Worm (Caenorhabditis elegans) whole organism, L4 larva: ENCODE data around the gene drr-1.

ENCODE experiments used
- D1046.2 ChIP-seq: fragments of 200-800 bp; sonication (Bioruptor generic); IDR thresholded peaks from 2 replicates; pipeline ENCODE4 v1.3.6; 2022; ENCODE audit warnings: missing genetic modification characterization, missing compliant biosample characterization
- F10B5.3 ChIP-seq: sonication (generic microtip); optimal IDR thresholded peaks from 2 replicates; lab custom pipeline; 2016; ENCODE audit warnings: mild to moderate bottlenecking, missing genetic modification characterization, missing compliant biosample characterization
- F37D6.2 ChIP-seq: sonication (generic microtip); optimal IDR thresholded peaks from 2 replicates; lab custom pipeline; 2016; ENCODE audit warnings: mild to moderate bottlenecking, missing genetic modification characterization, missing compliant biosample characterization
- F44E2.7 ChIP-seq: fragments of 200-800 bp; sonication (Bioruptor generic); IDR thresholded peaks from 2 replicates; pipeline ENCODE4 v2.1.2; 2022; ENCODE audit warnings: missing genetic modification characterization, missing compliant biosample characterization
- T20F7.1 ChIP-seq: fragments of 200-800 bp; sonication (Bioruptor generic); optimal IDR thresholded peaks from 2 replicates; lab custom pipeline; 2018; ENCODE audit warnings: mild to moderate bottlenecking, missing genetic modification characterization, missing compliant biosample characterization
- T26A8.4 ChIP-seq: fragments of 200-800 bp; sonication (Bioruptor generic); IDR thresholded peaks from 2 replicates; pipeline ENCODE4 v1.3.6; 2022; ENCODE audit warnings: missing genetic modification characterization, missing compliant biosample characterization
- Y75B8A.6 ChIP-seq: fragments of 200-800 bp; sonication (Bioruptor generic); IDR thresholded peaks from 2 replicates; pipeline ENCODE4 v1.3.6; 2022; ENCODE audit warnings: missing genetic modification reagents, missing genetic modification characterization, missing compliant biosample characterization
- ZK546.5 ChIP-seq, 2 experiments: sonication (generic microtip); optimal IDR thresholded peaks; 2 replicates each; lab custom pipeline; 2017; ENCODE audit warnings: missing biosample characterization in 2 of 2, missing genetic modification characterization in 2 of 2
- aha-1 ChIP-seq: fragments of 150-350 bp; peaks from one replicate; lab custom pipeline; 2014; ENCODE audit warnings: missing biosample characterization, missing genetic modification characterization
- aly-2 ChIP-seq: sonication (generic microtip); optimal IDR thresholded peaks from 2 replicates; lab custom pipeline; 2018; ENCODE audit warnings: missing biosample characterization, missing genetic modification characterization
- attf-4 ChIP-seq: sonication (generic microtip); optimal IDR thresholded peaks from 3 replicates; lab custom pipeline; 2017; ENCODE audit warnings: missing biosample characterization, missing genetic modification characterization
- ceh-20 ChIP-seq: fragments of 200-800 bp; sonication (Bioruptor generic); IDR thresholded peaks from 2 replicates; pipeline ENCODE4 v1.3.6; 2022; ENCODE audit warnings: missing genetic modification reagents, missing genetic modification characterization, missing compliant biosample characterization
- ceh-32 ChIP-seq: sonication (generic microtip); optimal IDR thresholded peaks from 2 replicates; lab custom pipeline; 2016; ENCODE audit warnings: mild to moderate bottlenecking, missing genetic modification characterization, missing compliant biosample characterization; ENCODE audit not compliant: poor library complexity
- ceh-44 ChIP-seq: fragments of 200-800 bp; sonication (Bioruptor generic); IDR thresholded peaks from 2 replicates; pipeline ENCODE4 v1.3.6; 2022; ENCODE audit warnings: missing genetic modification reagents, missing genetic modification characterization, missing compliant biosample characterization
- ctbp-1 ChIP-seq: fragments of 200-800 bp; sonication (Bioruptor generic); IDR thresholded peaks from 2 replicates; pipeline ENCODE4 v1.3.6; 2022; ENCODE audit warnings: missing genetic modification reagents, missing genetic modification characterization, missing compliant biosample characterization
- daf-12 ChIP-seq: fragments of 150-350 bp; optimal IDR thresholded peaks from 2 replicates; lab custom pipeline; 2014; ENCODE audit warnings: missing biosample characterization, missing genetic modification reagents, missing genetic modification characterization
- daf-16 ChIP-seq, 3 experiments: sonication (generic microtip); optimal IDR thresholded peaks; 2 replicates each; lab custom pipeline; 2016 to 2017; ENCODE audit warnings: missing genetic modification characterization in 3 of 3, missing genetic modification reagents in 3 of 3, mild to moderate bottlenecking in 2 of 3, missing compliant biosample characterization in 2 of 3, missing biosample characterization in 1 of 3, moderate library complexity in 1 of 3
- daf-8 ChIP-seq: fragments of 200-800 bp; sonication (Bioruptor generic); IDR thresholded peaks from 2 replicates; pipeline ENCODE4 v1.3.6; 2022; ENCODE audit warnings: missing genetic modification characterization, missing compliant biosample characterization
- dmd-8 ChIP-seq: fragments of 200-800 bp; sonication (Bioruptor generic); IDR thresholded peaks from 2 replicates; pipeline ENCODE4 v1.3.6; 2022; ENCODE audit warnings: missing genetic modification characterization, missing compliant biosample characterization
- dmd-9 ChIP-seq: fragments of 200-800 bp; sonication (Bioruptor generic); IDR thresholded peaks from 2 replicates; pipeline ENCODE4 v1.3.6; 2022; ENCODE audit warnings: missing genetic modification reagents, missing genetic modification characterization, missing compliant biosample characterization
- duxl-1 ChIP-seq: sonication (generic microtip); optimal IDR thresholded peaks from 2 replicates; lab custom pipeline; 2016; ENCODE audit warnings: mild to moderate bottlenecking, missing genetic modification characterization, moderate library complexity, missing compliant biosample characterization; ENCODE audit not compliant: poor library complexity
- dve-1 ChIP-seq: sonication (generic microtip); optimal IDR thresholded peaks from 2 replicates; lab custom pipeline; 2017; ENCODE audit warnings: antibody characterized with exemption, mild to moderate bottlenecking, missing genetic modification characterization, missing compliant biosample characterization; ENCODE audit not compliant: insufficient read depth
- egl-27 ChIP-seq: sonication (generic microtip); optimal IDR thresholded peaks from 3 replicates; lab custom pipeline; 2017; ENCODE audit warnings: missing biosample characterization, missing genetic modification reagents, missing genetic modification characterization
- fkh-10 ChIP-seq: fragments of 150-350 bp; optimal IDR thresholded peaks from 2 replicates; lab custom pipeline; 2014; ENCODE audit warnings: missing biosample characterization, missing genetic modification reagents, missing genetic modification characterization
- fos-1 ChIP-seq: fragments of 150-350 bp; optimal IDR thresholded peaks from 2 replicates; lab custom pipeline; 2014; ENCODE audit warnings: missing biosample characterization, missing genetic modification characterization
- gei-8 ChIP-seq: fragments of 200-800 bp; sonication (Bioruptor generic); optimal IDR thresholded peaks from 2 replicates; lab custom pipeline; 2018; ENCODE audit warnings: mild to moderate bottlenecking, missing genetic modification characterization, missing compliant biosample characterization
- hlh-11 ChIP-seq: fragments of 200-800 bp; sonication (Bioruptor generic); optimal IDR thresholded peaks from 2 replicates; lab custom pipeline; 2018; ENCODE audit warnings: mild to moderate bottlenecking, missing genetic modification characterization, missing compliant biosample characterization
- hlh-30 ChIP-seq: sonication (generic microtip); optimal IDR thresholded peaks from 2 replicates; lab custom pipeline; 2017; ENCODE audit warnings: antibody characterized with exemption, mild to moderate bottlenecking, missing genetic modification characterization, missing compliant biosample characterization; ENCODE audit not compliant: insufficient read depth
- hmg-1.1 ChIP-seq: fragments of 200-800 bp; sonication (Bioruptor generic); IDR thresholded peaks from 2 replicates; pipeline ENCODE4 v1.3.6; 2022; ENCODE audit warnings: missing genetic modification reagents, missing genetic modification characterization, missing compliant biosample characterization
- jun-1 ChIP-seq: fragments of 150-350 bp; optimal IDR thresholded peaks from 2 replicates; lab custom pipeline; 2014; ENCODE audit warnings: missing biosample characterization, missing genetic modification reagents, missing genetic modification characterization
- lim-7 ChIP-seq: fragments of 200-800 bp; sonication (Bioruptor generic); IDR thresholded peaks from 2 replicates; pipeline ENCODE4 v1.3.6; 2022; ENCODE audit warnings: missing genetic modification characterization, missing compliant biosample characterization
- lin-15B ChIP-seq: fragments of 150-350 bp; sonication (generic microtip); optimal IDR thresholded peaks from 3 replicates; lab custom pipeline; 2014; ENCODE audit warnings: missing biosample characterization, missing genetic modification characterization
- mep-1 ChIP-seq: fragments of 150-350 bp; sonication (generic microtip); optimal IDR thresholded peaks from 3 replicates; lab custom pipeline; 2014; ENCODE audit warnings: missing biosample characterization, missing genetic modification characterization
- mes-2 ChIP-seq: sonication (generic microtip); optimal IDR thresholded peaks from 2 replicates; lab custom pipeline; 2016; ENCODE audit warnings: missing genotype, mild to moderate bottlenecking, missing genetic modification characterization, missing compliant biosample characterization; ENCODE audit not compliant: poor library complexity, severe bottlenecking
- nhr-237 ChIP-seq: sonication (generic microtip); optimal IDR thresholded peaks from 2 replicates; lab custom pipeline; 2017; ENCODE audit warnings: missing biosample characterization, missing genetic modification characterization
- nhr-25 ChIP-seq: sonication (generic microtip); optimal IDR thresholded peaks from 2 replicates; lab custom pipeline; 2017; ENCODE audit warnings: missing genetic modification characterization, mild to moderate bottlenecking, missing compliant biosample characterization, antibody characterized with exemption, moderate library complexity, borderline replicate concordance; ENCODE audit not compliant: insufficient read depth
- nhr-48 ChIP-seq: sonication (generic microtip); optimal IDR thresholded peaks from 2 replicates; lab custom pipeline; 2016; ENCODE audit warnings: mild to moderate bottlenecking, missing genetic modification characterization, missing compliant biosample characterization
- nhr-6 ChIP-seq: fragments of 150-350 bp; optimal IDR thresholded peaks from 2 replicates; lab custom pipeline; 2014; ENCODE audit warnings: missing biosample characterization, missing genetic modification characterization
- nhr-76 ChIP-seq: fragments of 150-350 bp; optimal IDR thresholded peaks from 2 replicates; lab custom pipeline; 2014; ENCODE audit warnings: missing biosample characterization, missing genetic modification characterization
- nhr-77 ChIP-seq: fragments of 150-350 bp; optimal IDR thresholded peaks from 2 replicates; lab custom pipeline; 2014; ENCODE audit warnings: missing biosample characterization, missing genetic modification characterization
- php-3 ChIP-seq: fragments of 200-800 bp; sonication (Bioruptor generic); IDR thresholded peaks from 2 replicates; pipeline ENCODE4 v1.3.6; 2022; ENCODE audit warnings: missing genetic modification reagents, missing genetic modification characterization, missing compliant biosample characterization
- pqm-1 ChIP-seq: sonication (generic microtip); optimal IDR thresholded peaks from 2 replicates; lab custom pipeline; 2017; ENCODE audit warnings: missing biosample characterization, missing genetic modification characterization
- saeg-2 ChIP-seq: fragments of 200-800 bp; sonication (Bioruptor generic); IDR thresholded peaks from 2 replicates; pipeline ENCODE4 v1.3.6; 2022; ENCODE audit warnings: missing genetic modification reagents, missing genetic modification characterization, missing compliant biosample characterization
- set-16 ChIP-seq: fragments of 200-800 bp; sonication (Bioruptor generic); IDR thresholded peaks from 2 replicates; pipeline ENCODE4 v1.3.6; 2022; ENCODE audit warnings: missing genetic modification reagents, missing genetic modification characterization, missing compliant biosample characterization
- snpc-1.2 ChIP-seq: fragments of 200-800 bp; sonication (Bioruptor generic); IDR thresholded peaks from 2 replicates; pipeline ENCODE4 v1.3.6; 2022; ENCODE audit warnings: missing genetic modification reagents, missing genetic modification characterization, missing compliant biosample characterization
- tag-97 ChIP-seq: fragments of 200-800 bp; sonication (Bioruptor generic); IDR thresholded peaks from 2 replicates; pipeline ENCODE4 v1.3.6; 2022; ENCODE audit warnings: missing genetic modification characterization, missing compliant biosample characterization
- unc-39 ChIP-seq: sonication (generic microtip); optimal IDR thresholded peaks from 2 replicates; lab custom pipeline; 2017; ENCODE audit warnings: missing biosample characterization, missing genetic modification characterization
- vab-7 ChIP-seq: fragments of 200-800 bp; sonication (Bioruptor generic); IDR thresholded peaks from 2 replicates; pipeline ENCODE4 v1.3.6; 2022; ENCODE audit warnings: missing genetic modification reagents, missing genetic modification characterization, missing compliant biosample characterization
- zag-1 ChIP-seq: fragments of 150-350 bp; optimal IDR thresholded peaks from 2 replicates; lab custom pipeline; 2014; ENCODE audit warnings: missing biosample characterization, missing genetic modification characterization
- zfp-3 ChIP-seq: fragments of 200-800 bp; sonication (Bioruptor generic); conservative IDR thresholded peaks from 2 replicates; pipeline ENCODE4 v1.3.6; 2022; ENCODE audit warnings: missing genetic modification reagents, missing genetic modification characterization, missing compliant biosample characterization
- ztf-7 ChIP-seq: fragments of 150-350 bp; optimal IDR thresholded peaks from 2 replicates; lab custom pipeline; 2014; ENCODE audit warnings: missing biosample characterization, missing genetic modification characterization

drr-1 gene

ce11 chrII:13521179-13521616 lies 25.5 kb upstream of the drr-1 start (continued):
- TF ChIP-seq mep-1 (no peak), F10B5.3 (no peak), ceh-44 (GFP tag; lab: Robert Waterston, UW) (0 out of 2 replicates have a peak, but pooled peaks have one; percentile 56), nhr-76 (tag; lab: Kevin White, UChicago) (no peak), ztf-7 (tag; lab: Kevin White, UChicago) (no peak), nhr-48 (tag; lab: Kevin White, UChicago) (peak; percentile 14), duxl-1 (tag; lab: Kevin White, UChicago) (no peak), tag-97 (GFP tag; lab: Robert Waterston, UW) (no peak), aly-2 (tag; lab: Kevin White, UChicago) (peak; percentile 12), attf-4 (tag; lab: Kevin White, UChicago) (no peak), zfp-3 (GFP tag; lab: Robert Waterston, UW) (no peak), hlh-11 (peak; percentile 28), jun-1 (no peak), lin-15B (no peak), dmd-8 (GFP tag; lab: Robert Waterston, UW) (peak; percentile 58; the same call in 1 of the 2 replicates), gei-8 (GFP tag; lab: Kevin White, UChicago) (no peak), fos-1 (no peak), pqm-1 (tag; lab: Kevin White, UChicago) (no peak), ceh-32 (tag; lab: Kevin White, UChicago) (no peak), lim-7 (GFP tag; lab: Robert Waterston, UW) (0 out of 2 replicates have a peak, but pooled peaks have one; percentile 37), vab-7 (GFP tag; lab: Robert Waterston, UW) (0 out of 2 replicates have a peak, but pooled peaks have one; percentile 48), T26A8.4 (GFP tag; lab: Robert Waterston, UW) (no peak; the same call in none of the 2 replicates), ctbp-1 (GFP tag; lab: Robert Waterston, UW) (peak; percentile 60; the same call in 1 of the 2 replicates), egl-27 (tag; lab: Kevin White, UChicago) (no peak), saeg-2 (0 out of 2 replicates have a peak, but pooled peaks have one; percentile 10), D1046.2 (GFP tag; lab: Robert Waterston, UW) (no peak), nhr-237 (tag; lab: Kevin White, UChicago) (no peak), dmd-9 (GFP tag; lab: Robert Waterston, UW) (no peak), ZK546.5 (tag; optimal IDR thresholded peaks at IDR 0.05; lab: Kevin White, UChicago) (no peak), dve-1 (tag; lab: Kevin White, UChicago) (no peak), nhr-77 (tag; lab: Kevin White, UChicago) (no peak), daf-16 (GFP tag; optimal IDR thresholded peaks at IDR 0.05; lab: Kevin White, UChicago) (peak in 1 of 2 experiments; percentile 0), daf-16 (tag; optimal IDR thresholded peaks at IDR 0.05; lab: Kevin White, UChicago) (no peak), Y75B8A.6 (GFP tag; lab: Robert Waterston, UW) (no peak), F37D6.2 (tag; lab: Kevin White, UChicago) (no peak), hmg-1.1 (GFP tag; lab: Robert Waterston, UW) (no peak), snpc-1.2 (GFP tag; lab: Robert Waterston, UW) (peak; percentile 87), aha-1 (no peak), nhr-25 (tag; lab: Kevin White, UChicago) (no peak), T20F7.1 (GFP tag; lab: Kevin White, UChicago) (no peak), mes-2 (tag; lab: Kevin White, UChicago) (peak; percentile 36), hlh-30 (tag; lab: Kevin White, UChicago) (no peak), ceh-20 (GFP tag; lab: Robert Waterston, UW) (no peak), nhr-6 (tag; lab: Kevin White, UChicago) (no peak), daf-8 (no peak), daf-12 (no peak), fkh-10 (GFP tag; lab: Kevin White, UChicago) (no peak), set-16 (no peak), unc-39 (no peak), php-3 (GFP tag; lab: Robert Waterston, UW) (no peak), F44E2.7 (GFP tag; lab: Robert Waterston, UW) (no peak), zag-1 (tag; lab: Kevin White, UChicago) (no peak)
